Worm (Caenorhabditis elegans) whole organism, L2 larva: ENCODE data around the gene xbp-1.
A peak's percentile ranks its signal among the peaks of the same experiment; 100 is the strongest.

Experiments
- C34F6.9 ChIP-seq: fragments of 150-350 bp; optimal IDR thresholded peaks from 2 replicates; lab custom pipeline; 2014; ENCODE audit warnings: missing biosample characterization, missing genetic modification characterization
- F13H6.1 ChIP-seq: sonication (generic microtip); optimal IDR thresholded peaks from 2 replicates; lab custom pipeline; 2016; ENCODE audit warnings: missing genetic modification characterization, missing compliant biosample characterization
- R02D3.7 ChIP-seq: fragments of 150-350 bp; optimal IDR thresholded peaks from 2 replicates; lab custom pipeline; 2014; ENCODE audit warnings: missing biosample characterization, missing genetic modification characterization
- Y55F3AM.14 ChIP-seq: fragments of 200-800 bp; sonication (Bioruptor generic); optimal IDR thresholded peaks from 2 replicates; lab custom pipeline; 2018; ENCODE audit warnings: mild to moderate bottlenecking, missing genetic modification characterization, missing compliant biosample characterization
- alr-1 ChIP-seq: fragments of 150-350 bp; optimal IDR thresholded peaks from 2 replicates; lab custom pipeline; 2014; ENCODE audit warnings: missing biosample characterization, missing genetic modification characterization
- aly-2 ChIP-seq: fragments of 150-350 bp; optimal IDR thresholded peaks from 2 replicates; lab custom pipeline; 2014; ENCODE audit warnings: missing biosample characterization, missing genetic modification characterization
- ama-1 ChIP-seq: fragments of 150-350 bp; optimal IDR thresholded peaks from 2 replicates; lab custom pipeline; 2018; ENCODE audit warnings: inconsistent platforms
- crh-2 ChIP-seq: sonication (generic microtip); optimal IDR thresholded peaks from 2 replicates; lab custom pipeline; 2017; ENCODE audit warnings: missing biosample characterization, missing genetic modification characterization
- egl-27 ChIP-seq: sonication (generic microtip); optimal IDR thresholded peaks from 3 replicates; lab custom pipeline; 2017; ENCODE audit warnings: missing biosample characterization, missing genetic modification reagents, missing genetic modification characterization
- elt-1 ChIP-seq: fragments of 150-350 bp; optimal IDR thresholded peaks from 2 replicates; lab custom pipeline; 2014; ENCODE audit warnings: missing biosample characterization, missing genetic modification characterization
- gmeb-1 ChIP-seq: fragments of 150-350 bp; optimal IDR thresholded peaks from 2 replicates; lab custom pipeline; 2014; ENCODE audit warnings: missing biosample characterization, missing genetic modification characterization
- lin-13 ChIP-seq: fragments of 150-350 bp; optimal IDR thresholded peaks from 2 replicates; lab custom pipeline; 2014; ENCODE audit warnings: missing biosample characterization, missing genetic modification reagents, missing genetic modification characterization
- lin-39 ChIP-seq: fragments of 150-350 bp; optimal IDR thresholded peaks from 2 replicates; lab custom pipeline; 2014; ENCODE audit warnings: missing biosample characterization, missing genetic modification reagents, missing genetic modification characterization
- lsy-2 ChIP-seq, 2 experiments: fragments of 150-350 bp in 1 of 2; sonication (generic microtip) in 1 of 2; optimal IDR thresholded peaks; 2 replicates each; lab custom pipeline; 2014 to 2017; ENCODE audit warnings: missing biosample characterization in 2 of 2, missing genetic modification characterization in 2 of 2
- mab-5 ChIP-seq: fragments of 150-350 bp; optimal IDR thresholded peaks from 2 replicates; lab custom pipeline; 2014; ENCODE audit warnings: missing biosample characterization, missing genetic modification characterization
- mbf-1 ChIP-seq: sonication (generic microtip); optimal IDR thresholded peaks from 2 replicates; lab custom pipeline; 2017; ENCODE audit warnings: missing biosample characterization, missing genetic modification characterization
- mdl-1 ChIP-seq, 2 experiments: fragments of 150-350 bp in 1 of 2; sonication (generic microtip) in 1 of 2; optimal IDR thresholded peaks; 2 replicates each; lab custom pipeline; 2017; ENCODE audit warnings: missing biosample characterization in 2 of 2, missing genetic modification characterization in 2 of 2
- nhr-11 ChIP-seq: fragments of 150-350 bp; optimal IDR thresholded peaks from 2 replicates; lab custom pipeline; 2014; ENCODE audit warnings: missing biosample characterization, missing genetic modification characterization
- nhr-21 ChIP-seq: fragments of 150-350 bp; optimal IDR thresholded peaks from 2 replicates; lab custom pipeline; 2014; ENCODE audit warnings: missing biosample characterization, missing genetic modification characterization
- nhr-23 ChIP-seq: fragments of 150-350 bp; optimal IDR thresholded peaks from 2 replicates; lab custom pipeline; 2014; ENCODE audit warnings: missing biosample characterization, missing genetic modification reagents, missing genetic modification characterization
- nhr-6 ChIP-seq: fragments of 150-350 bp; optimal IDR thresholded peaks from 2 replicates; lab custom pipeline; 2014; ENCODE audit warnings: missing biosample characterization, missing genetic modification characterization
- nhr-77 ChIP-seq: fragments of 150-350 bp; optimal IDR thresholded peaks from 2 replicates; lab custom pipeline; 2014; ENCODE audit warnings: missing biosample characterization, missing genetic modification characterization
- peb-1 ChIP-seq: fragments of 150-350 bp; optimal IDR thresholded peaks from 2 replicates; lab custom pipeline; 2014; ENCODE audit warnings: missing biosample characterization, missing genetic modification characterization
- sem-4 ChIP-seq: fragments of 150-350 bp; optimal IDR thresholded peaks from 2 replicates; lab custom pipeline; 2014; ENCODE audit warnings: missing biosample characterization, missing genetic modification reagents, missing genetic modification characterization
- skn-1 ChIP-seq: sonication (generic microtip); optimal IDR thresholded peaks from 2 replicates; lab custom pipeline; 2017; ENCODE audit warnings: missing biosample characterization, missing genetic modification characterization
- snpc-4 ChIP-seq: fragments of 150-350 bp; optimal IDR thresholded peaks from 2 replicates; lab custom pipeline; 2014; ENCODE audit warnings: missing biosample characterization, missing genetic modification characterization
- unc-62 ChIP-seq: fragments of 150-350 bp; optimal IDR thresholded peaks from 2 replicates; lab custom pipeline; 2014; ENCODE audit warnings: missing biosample characterization, missing genetic modification reagents, missing genetic modification characterization
- zag-1 ChIP-seq: fragments of 150-350 bp; optimal IDR thresholded peaks from 2 replicates; lab custom pipeline; 2014; ENCODE audit warnings: missing biosample characterization, missing genetic modification characterization
- ztf-1 ChIP-seq: fragments of 200-800 bp; sonication (Bioruptor generic); conservative IDR thresholded peaks from 2 replicates; pipeline ENCODE4 v1.3.6; 2022; ENCODE audit warnings: missing genetic modification characterization, missing compliant biosample characterization
- ztf-11 ChIP-seq: sonication (generic microtip); optimal IDR thresholded peaks from 2 replicates; lab custom pipeline; 2017; ENCODE audit warnings: missing biosample characterization, missing genetic modification characterization
- ztf-4 ChIP-seq: fragments of 150-350 bp; optimal IDR thresholded peaks from 2 replicates; lab custom pipeline; 2014; ENCODE audit warnings: missing biosample characterization, missing genetic modification characterization

xbp-1 gene

ce11 chrIII:4170903-4171377 lies 22.7 kb upstream of the xbp-1 start, which contains the start of the genes rnf-121 and C16C10.4 (continued):
- no peak for TF ChIP-seq Y55F3AM.14 (GFP tag; lab: Kevin White, UChicago)
- no peak for TF ChIP-seq ama-1
- peak; percentile 16 for TF ChIP-seq ztf-11 (tag; lab: Kevin White, UChicago)
- no peak for TF ChIP-seq nhr-23 (tag; lab: Kevin White, UChicago)
- TF ChIP-seq, all 48 proteins: peak for 16

ce11 chrIII:4172210-4172609 lies 21.4 kb upstream of the xbp-1 start:
- TF ChIP-seq sem-4: no peak

ce11 chrIII:4175489-4175888 lies 18.1 kb upstream of the xbp-1 start:
- TF ChIP-seq lsy-2 (tag; optimal IDR thresholded peaks at IDR 0.05; lab: Kevin White, UChicago): no peak

- no peak for TF ChIP-seq elt-1 (tag; lab: Kevin White, UChicago)
- TF ChIP-seq skn-1 (tag; lab: Kevin White, UChicago): no peak
- TF ChIP-seq nhr-77: no peak
- no peak for TF ChIP-seq mab-5 (tag; lab: Kevin White, UChicago)
- TF ChIP-seq lsy-2 (tag; optimal IDR thresholded peaks at IDR 0.05; lab: Kevin White, UChicago): no peak
- no peak for TF ChIP-seq R02D3.7
- TF ChIP-seq nhr-11 (tag; lab: Kevin White, UChicago): no peak
- TF ChIP-seq, all 48 proteins: peak for 0
Observed at ce11 chrIII:4176109-4176596, 17.5 kb upstream of the xbp-1 start, which contains the start of the genes hrde-1 and C16C10.13. TSS of gene hrde-1 (minus strand) at chrIII:4176159. TSS of gene C16C10.13 (plus strand) at chrIII:4176440.

ce11 chrIII:4178564-4178963 lies 15.0 kb upstream of the xbp-1 start, which contains the start of gene C16C10.2:
TSS of gene C16C10.2 (minus strand) at chrIII:4178664.
- TF ChIP-seq F13H6.1 (no peak), ama-1 (no peak), aly-2 (tag; lab: Kevin White, UChicago) (no peak)

ce11 chrIII:4181338-4181737 lies 12.3 kb upstream of the xbp-1 start, which contains the start of gene C16C10.1:
TSS of gene C16C10.1 (minus strand) at chrIII:4181438.
- no peak for TF ChIP-seq nhr-11 (tag; lab: Kevin White, UChicago)
- TF ChIP-seq skn-1 (tag; lab: Kevin White, UChicago): no peak
- no peak for TF ChIP-seq gmeb-1 (tag; lab: Kevin White, UChicago)
- TF ChIP-seq peb-1: no peak
- TF ChIP-seq nhr-6 (tag; lab: Kevin White, UChicago): no peak
- TF ChIP-seq ztf-4 (tag; lab: Kevin White, UChicago): no peak
- no peak for TF ChIP-seq zag-1
- TF ChIP-seq mbf-1: no peak
- TF ChIP-seq snpc-4 (tag; lab: Kevin White, UChicago): no peak
- TF ChIP-seq alr-1 (tag; lab: Kevin White, UChicago): no peak
- no peak for TF ChIP-seq R02D3.7
- TF ChIP-seq lin-13: no peak
- no peak for TF ChIP-seq C34F6.9 (tag; lab: Kevin White, UChicago)

- no peak for TF ChIP-seq lin-39 (tag; lab: Kevin White, UChicago)
- no peak for TF ChIP-seq snpc-4 (tag; lab: Kevin White, UChicago)
- TF ChIP-seq C34F6.9 (tag; lab: Kevin White, UChicago): peak; percentile 30
- TF ChIP-seq ztf-1 (GFP tag; lab: Robert Waterston, UW): no peak
- no peak for TF ChIP-seq unc-62 (GFP tag; lab: Kevin White, UChicago)
- TF ChIP-seq crh-2 (tag; lab: Kevin White, UChicago): peak; percentile 21
- TF ChIP-seq egl-27 (tag; lab: Kevin White, UChicago): no peak
- peak in 1 of 2 experiments; percentile 12 for TF ChIP-seq lsy-2 (tag; optimal IDR thresholded peaks at IDR 0.05; lab: Kevin White, UChicago)
- TF ChIP-seq nhr-21 (tag; lab: Kevin White, UChicago): no peak
- TF ChIP-seq skn-1 (tag; lab: Kevin White, UChicago): no peak
- no peak for TF ChIP-seq mdl-1 (tag; optimal IDR thresholded peaks at IDR 0.05; lab: Kevin White, UChicago)
- no peak for TF ChIP-seq R02D3.7
- TF ChIP-seq alr-1 (tag; lab: Kevin White, UChicago): no peak
Observed at ce11 chrIII:4186751-4187309, 6.8 kb upstream of the xbp-1 start, which contains the start of gene lars-1. TSS of gene lars-1 (minus strand) at chrIII:4186801.
